Worm (Caenorhabditis elegans): ENCODE results near the gene swsn-7.

swsn-7 gene

DNA sequence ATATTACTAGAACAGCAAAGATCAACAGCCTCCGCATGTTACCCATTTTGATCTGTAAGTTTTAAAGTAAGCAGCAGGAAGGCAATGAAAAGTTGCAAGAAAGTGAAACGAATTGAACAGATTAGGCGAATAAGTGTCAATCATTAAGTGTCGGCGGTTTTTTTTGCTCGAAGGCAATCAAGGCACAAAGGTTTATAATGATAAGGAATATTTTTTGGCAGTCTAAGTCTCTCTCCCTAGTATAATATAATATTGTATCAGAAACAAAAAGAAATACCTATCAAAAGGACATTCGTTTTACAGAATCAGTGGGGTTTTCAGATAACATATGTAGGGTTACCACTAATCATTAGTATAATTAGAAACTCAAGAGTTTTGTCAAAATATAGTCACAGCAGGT lies 5.1 kb upstream of the swsn-7 start, which contains the start of gene nrf-6:
nrf-6 (minus strand) TSS at position 52 of the 400 bp plus-strand sequence.
- TF ChIP-seq lin-13 (tag; optimal IDR thresholded peaks at IDR 0.05) (no peak), unc-62 (GFP tag; optimal IDR thresholded peaks at IDR 0.05) (no peak), drap-1 (GFP tag; optimal IDR thresholded peaks at IDR 0.05) (no peak), lsy-2 (tag; optimal IDR thresholded peaks at IDR 0.05) (no peak), sptf-1 (tag; optimal IDR thresholded peaks at IDR 0.05) (no peak), mab-5 (tag; optimal IDR thresholded peaks at IDR 0.05) (no peak), elt-1 (tag; optimal IDR thresholded peaks at IDR 0.05; ENCODE audit: borderline replicate concordance, insufficient read depth) (no peak), ceh-43 (GFP tag; optimal IDR thresholded peaks at IDR 0.05) (no peak), nhr-237 (tag; optimal IDR thresholded peaks at IDR 0.05) (no peak), ceh-83 (GFP tag; optimal IDR thresholded peaks at IDR 0.05) (no peak), ham-2 (GFP tag; optimal IDR thresholded peaks at IDR 0.05) (no peak), M03D4.4 (tag; optimal IDR thresholded peaks at IDR 0.05) (no peak), zip-8 (tag; optimal IDR thresholded peaks at IDR 0.05) (no peak), sem-2 (GFP tag; optimal IDR thresholded peaks at IDR 0.05) (no peak), ces-1 (GFP tag; optimal IDR thresholded peaks at IDR 0.05) (no peak), pha-4 (tag; optimal IDR thresholded peaks at IDR 0.05) (no peak), mep-1 (tag; optimal IDR thresholded peaks at IDR 0.05) (no peak)

DNA sequence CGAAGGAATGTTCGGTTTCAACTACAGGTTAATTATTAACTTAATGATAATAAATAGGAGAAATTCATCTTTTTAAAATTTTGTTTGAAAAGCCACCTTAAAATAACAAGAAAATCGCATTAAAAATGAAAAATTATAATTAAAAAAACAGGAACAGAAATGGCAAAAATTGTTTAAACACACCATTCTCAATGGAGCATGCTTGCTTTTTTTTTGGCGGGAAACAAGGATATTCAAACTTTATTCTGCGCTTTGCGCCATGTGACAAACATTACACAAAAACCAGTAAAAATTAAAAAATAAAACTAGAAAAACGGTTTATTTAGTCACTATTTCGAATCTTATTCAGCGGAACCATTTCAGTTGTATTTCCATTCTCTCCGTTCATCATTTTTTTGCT lies 1.2 kb upstream of the swsn-7 start:
- TF ChIP-seq lin-13 (tag; optimal IDR thresholded peaks at IDR 0.05), result no peak
- TF ChIP-seq mls-2 (tag; optimal IDR thresholded peaks at IDR 0.05), result no peak
- no peak for TF ChIP-seq elt-1 (tag; optimal IDR thresholded peaks at IDR 0.05; ENCODE audit: borderline replicate concordance, insufficient read depth)
- no peak for TF ChIP-seq nhr-2 (tag; optimal IDR thresholded peaks at IDR 0.05)
- no peak for TF ChIP-seq flh-1 (GFP tag; optimal IDR thresholded peaks at IDR 0.05)
- no peak for TF ChIP-seq ham-2 (GFP tag; optimal IDR thresholded peaks at IDR 0.05)

DNA sequence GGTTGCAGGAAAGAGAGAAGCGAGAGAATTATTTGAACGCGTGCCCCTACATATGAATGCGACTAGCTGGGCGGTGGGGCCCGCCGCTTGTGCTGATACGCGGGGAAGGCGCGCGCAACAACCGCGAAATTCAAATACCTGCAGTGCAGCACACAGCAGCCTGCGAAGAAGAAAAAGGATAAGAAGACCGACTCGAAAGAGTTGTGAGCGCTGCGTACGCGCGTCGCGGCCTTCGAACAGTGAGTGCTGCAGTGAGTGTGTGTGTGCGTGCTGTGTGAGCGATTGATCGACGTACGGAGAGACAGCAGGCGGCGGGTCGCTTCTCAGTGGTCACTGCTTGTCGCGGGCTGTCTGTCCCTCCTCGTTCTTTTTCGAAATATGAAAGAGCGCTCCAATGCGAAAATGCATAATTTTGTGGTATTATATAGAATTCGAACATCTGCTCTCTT lies 707 bp upstream of the swsn-7 start:
- TF ChIP-seq lsy-2 (tag; optimal IDR thresholded peaks at IDR 0.05) (peak; percentile 50), hlh-1 (tag; optimal IDR thresholded peaks at IDR 0.05) (peak; percentile 75), ham-2 (GFP tag; optimal IDR thresholded peaks at IDR 0.05) (peak; percentile 91), mls-2 (tag; optimal IDR thresholded peaks at IDR 0.05) (peak; percentile 75), ztf-11 (tag; optimal IDR thresholded peaks at IDR 0.05) (peak; percentile 28), M03D4.4 (tag; optimal IDR thresholded peaks at IDR 0.05) (peak; percentile 70), ces-1 (GFP tag; optimal IDR thresholded peaks at IDR 0.05) (peak; percentile 31), lin-32 (GFP tag; optimal IDR thresholded peaks at IDR 0.05) (peak; percentile 60), tbx-8 (GFP tag; optimal IDR thresholded peaks at IDR 0.05) (peak; percentile 57), drap-1 (GFP tag; optimal IDR thresholded peaks at IDR 0.05) (peak; percentile 82), flh-1 (GFP tag; optimal IDR thresholded peaks at IDR 0.05) (peak; percentile 30), nhr-28 (tag; optimal IDR thresholded peaks at IDR 0.05) (no peak), elt-1 (tag; optimal IDR thresholded peaks at IDR 0.05; ENCODE audit: borderline replicate concordance, insufficient read depth) (peak; percentile 33), cnd-1 (tag; optimal IDR thresholded peaks at IDR 0.05) (peak; percentile 61), unc-120 (tag; optimal IDR thresholded peaks at IDR 0.05; ENCODE audit: poor library complexity, severe bottlenecking) (peak; percentile 80), unc-62 (GFP tag; optimal IDR thresholded peaks at IDR 0.05) (peak; percentile 79), elt-3 (tag; optimal IDR thresholded peaks at IDR 0.05) (no peak), mep-1 (tag; optimal IDR thresholded peaks at IDR 0.05) (peak; percentile 25), sptf-1 (tag; optimal IDR thresholded peaks at IDR 0.05) (peak; percentile 74), lin-13 (tag; optimal IDR thresholded peaks at IDR 0.05) (peak; percentile 84), blmp-1 (tag; optimal IDR thresholded peaks at IDR 0.05) (no peak), mab-5 (tag; optimal IDR thresholded peaks at IDR 0.05) (no peak), pha-4 (tag; optimal IDR thresholded peaks at IDR 0.05) (peak; percentile 85), nhr-237 (tag; optimal IDR thresholded peaks at IDR 0.05) (no peak)

DNA sequence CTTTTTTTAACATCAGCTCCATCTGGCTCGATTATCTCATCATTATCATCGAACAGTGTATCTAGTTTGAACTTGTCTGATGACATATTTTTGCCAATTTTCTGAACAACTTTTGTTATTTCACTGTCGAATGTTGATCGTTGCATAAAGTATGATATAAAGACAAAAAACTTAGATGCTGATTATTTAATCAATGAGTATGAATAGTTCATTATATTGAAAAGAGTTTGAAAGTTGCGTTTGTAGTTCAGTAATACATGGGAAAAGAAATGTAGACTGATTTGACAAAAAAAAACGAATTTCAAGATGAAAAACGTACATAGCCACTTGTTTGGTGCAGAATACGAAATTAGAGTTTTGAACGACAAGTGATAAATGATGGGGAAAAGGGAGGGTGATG lies 5.1 kb downstream of the swsn-7 start, which contains the start of gene hda-2:
hda-2 (minus strand) TSS at position 101 of the 400 bp plus-strand sequence.
- no peak for TF ChIP-seq ceh-83 (GFP tag; optimal IDR thresholded peaks at IDR 0.05)

DNA sequence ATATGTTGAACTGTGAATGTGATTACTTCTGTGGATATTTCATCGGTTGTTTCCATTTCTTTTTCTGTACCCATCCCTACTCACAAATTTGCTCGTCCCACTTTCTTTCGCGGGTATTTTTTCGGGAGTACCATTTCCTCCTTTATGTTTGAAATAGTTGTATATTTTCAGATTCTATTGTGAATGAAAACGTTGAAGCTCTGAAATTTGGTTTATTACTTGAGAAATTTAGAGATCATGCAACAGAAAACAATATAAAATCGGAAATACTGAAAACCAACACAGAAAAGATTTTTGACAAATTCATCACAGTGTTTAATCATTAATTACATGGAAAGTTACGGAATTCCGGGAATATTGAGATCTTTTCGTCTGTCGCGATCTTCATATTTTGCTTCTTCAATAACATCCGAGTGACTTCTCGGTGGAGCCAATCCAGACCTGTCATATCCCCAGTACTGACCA lies 7.0 kb downstream of the swsn-7 start:
- TF ChIP-seq cnd-1 (tag; optimal IDR thresholded peaks at IDR 0.05) (no peak), bed-3 (GFP tag; optimal IDR thresholded peaks at IDR 0.05) (no peak), ztf-11 (tag; optimal IDR thresholded peaks at IDR 0.05) (no peak), nhr-2 (tag; optimal IDR thresholded peaks at IDR 0.05) (no peak), sem-2 (GFP tag; optimal IDR thresholded peaks at IDR 0.05) (no peak), elt-3 (tag; optimal IDR thresholded peaks at IDR 0.05) (no peak), snpc-4 (tag; optimal IDR thresholded peaks at IDR 0.05) (no peak), ceh-43 (GFP tag; optimal IDR thresholded peaks at IDR 0.05) (no peak), M03D4.4 (tag; optimal IDR thresholded peaks at IDR 0.05) (no peak)

All from whole organism, mixed stage, embryonic.